Worm (Caenorhabditis elegans) whole organism, L3 larva: Measurements from ENCODE around the gene flh-1.

Experiments used
- R02D3.7 ChIP-seq: fragments of 150-350 bp; optimal IDR thresholded peaks from 2 replicates; lab custom pipeline; 2014; ENCODE audit warnings: missing biosample characterization, missing genetic modification characterization
- lin-39 ChIP-seq: fragments of 150-350 bp; optimal IDR thresholded peaks from 2 replicates; lab custom pipeline; 2018; ENCODE audit warnings: missing biosample characterization, missing genetic modification reagents, missing genetic modification characterization
- mdl-1 ChIP-seq: fragments of 150-350 bp; optimal IDR thresholded peaks from 2 replicates; lab custom pipeline; 2014; ENCODE audit warnings: missing biosample characterization, missing genetic modification characterization
- nhr-28 ChIP-seq: fragments of 150-350 bp; optimal IDR thresholded peaks from 2 replicates; lab custom pipeline; 2014; ENCODE audit warnings: missing biosample characterization, missing genetic modification characterization
- sea-2 ChIP-seq: fragments of 150-350 bp; sonication (generic microtip); optimal IDR thresholded peaks from 4 replicates; lab custom pipeline; 2014; ENCODE audit warnings: missing biosample characterization, missing genetic modification reagents, missing genetic modification characterization

ce11 chrIV:9256017-9256416 is 8.1 kb downstream of the flh-1 start, which contains the start of gene Y11D7A.9:
- TF ChIP-seq nhr-28: no peak
- TF ChIP-seq lin-39 (tag; lab: Kevin White, UChicago): no peak
- no peak for TF ChIP-seq R02D3.7
- TF ChIP-seq sea-2: no peak
- TF ChIP-seq mdl-1 (tag; lab: Kevin White, UChicago): no peak
